Fruit fly (Drosophila melanogaster): ENCODE results near the gene CG31183.

CG31183 gene

DNA sequence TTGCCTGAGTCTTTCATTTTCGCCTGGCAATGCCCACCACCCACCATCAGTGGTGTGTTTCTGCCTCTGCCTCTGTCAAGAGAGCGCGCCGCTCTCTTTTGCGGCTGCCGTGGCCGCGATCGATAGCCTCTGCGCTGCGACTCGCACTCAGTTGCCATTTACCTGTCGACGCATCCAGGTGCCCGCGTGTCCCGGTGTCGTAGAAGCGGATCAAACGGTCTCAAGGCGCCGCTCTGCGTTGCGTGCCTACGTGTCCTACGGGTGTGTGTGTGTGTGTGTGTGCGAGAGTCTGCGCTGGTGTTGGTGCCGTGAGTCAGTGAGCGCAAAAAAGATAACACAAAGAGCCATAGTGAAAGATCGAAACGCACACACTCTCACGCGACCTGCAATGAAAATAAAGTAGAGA, 45.0 kb upstream of the CG31183 start, which contains the start of gene Fbxl7 (continued):
- no peak for TF ChIP-seq dac (GFP tag; optimal IDR thresholded peaks at IDR 0.05)
- peak; percentile 71 for TF ChIP-seq eg (GFP tag; IDR thresholded peaks at IDR 0.05)
- no peak for TF ChIP-seq CG11902 (GFP tag; optimal IDR thresholded peaks at IDR 0.05)
- TF ChIP-seq CG6163 (GFP tag; IDR thresholded peaks at IDR 0.05) = peak; percentile 71
- no peak for TF ChIP-seq Met (GFP tag; optimal IDR thresholded peaks at IDR 0.05)
- TF ChIP-seq pdm3 (GFP tag; optimal IDR thresholded peaks at IDR 0.05) = no peak
- no peak for TF ChIP-seq esn (GFP tag; optimal IDR thresholded peaks at IDR 0.05)
- TF ChIP-seq Hr4 (GFP tag; optimal IDR thresholded peaks at IDR 0.05) = no peak
- TF ChIP-seq CG3032 (tag; optimal IDR thresholded peaks at IDR 0.05) = no peak
- TF ChIP-seq acj6 (GFP tag; optimal IDR thresholded peaks at IDR 0.05) = no peak

DNA sequence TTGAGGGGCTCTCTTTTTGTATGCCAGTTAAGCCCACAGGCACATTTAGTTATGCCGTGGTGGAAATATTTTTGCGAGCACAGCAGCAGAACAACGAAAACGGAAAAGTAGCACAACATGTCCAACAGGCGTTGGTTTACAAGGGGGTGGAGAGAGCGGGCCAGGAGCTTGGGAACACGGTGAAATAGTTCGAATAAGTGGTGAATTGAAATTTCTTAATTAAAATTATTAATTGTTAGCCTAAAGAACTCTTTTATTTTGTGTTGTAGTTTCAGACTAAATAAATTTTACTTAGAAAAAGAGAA, 44.4 kb upstream of the CG31183 start:
- TF ChIP-seq Hr4 (GFP tag; optimal IDR thresholded peaks at IDR 0.05) (peak; percentile 15), Sox15 (GFP tag; optimal IDR thresholded peaks at IDR 0.05) (no peak), fd85E (GFP tag; optimal IDR thresholded peaks at IDR 0.05) (no peak), CG8632 (GFP tag; optimal IDR thresholded peaks at IDR 0.05) (no peak), Sox14 (GFP tag; optimal IDR thresholded peaks at IDR 0.05) (no peak), CG32006 (GFP tag; optimal IDR thresholded peaks at IDR 0.05) (peak; percentile 28), CG9139 (GFP tag; optimal IDR thresholded peaks at IDR 0.05) (no peak), CG31627 (GFP tag; optimal IDR thresholded peaks at IDR 0.05) (no peak), CG15336 (GFP tag; IDR thresholded peaks at IDR 0.05) (no peak), svp (GFP tag) (peak; percentile 31), Lpt (GFP tag; optimal IDR thresholded peaks at IDR 0.05) (no peak), achi (GFP tag; optimal IDR thresholded peaks at IDR 0.05) (peak; percentile 4), ss (GFP tag; optimal IDR thresholded peaks at IDR 0.05) (no peak), CG34406 (GFP tag; optimal IDR thresholded peaks at IDR 0.05) (no peak), lz (GFP tag; optimal IDR thresholded peaks at IDR 0.05) (no peak), CG6792 (GFP tag; optimal IDR thresholded peaks at IDR 0.05) (no peak), CG6854 (GFP tag; optimal IDR thresholded peaks at IDR 0.05) (no peak), CG1621 (tag; optimal IDR thresholded peaks at IDR 0.05) (no peak), Eip75B (GFP tag; optimal IDR thresholded peaks at IDR 0.05) (no peak), CG10631 (GFP tag; optimal IDR thresholded peaks at IDR 0.05) (peak; percentile 29)

DNA sequence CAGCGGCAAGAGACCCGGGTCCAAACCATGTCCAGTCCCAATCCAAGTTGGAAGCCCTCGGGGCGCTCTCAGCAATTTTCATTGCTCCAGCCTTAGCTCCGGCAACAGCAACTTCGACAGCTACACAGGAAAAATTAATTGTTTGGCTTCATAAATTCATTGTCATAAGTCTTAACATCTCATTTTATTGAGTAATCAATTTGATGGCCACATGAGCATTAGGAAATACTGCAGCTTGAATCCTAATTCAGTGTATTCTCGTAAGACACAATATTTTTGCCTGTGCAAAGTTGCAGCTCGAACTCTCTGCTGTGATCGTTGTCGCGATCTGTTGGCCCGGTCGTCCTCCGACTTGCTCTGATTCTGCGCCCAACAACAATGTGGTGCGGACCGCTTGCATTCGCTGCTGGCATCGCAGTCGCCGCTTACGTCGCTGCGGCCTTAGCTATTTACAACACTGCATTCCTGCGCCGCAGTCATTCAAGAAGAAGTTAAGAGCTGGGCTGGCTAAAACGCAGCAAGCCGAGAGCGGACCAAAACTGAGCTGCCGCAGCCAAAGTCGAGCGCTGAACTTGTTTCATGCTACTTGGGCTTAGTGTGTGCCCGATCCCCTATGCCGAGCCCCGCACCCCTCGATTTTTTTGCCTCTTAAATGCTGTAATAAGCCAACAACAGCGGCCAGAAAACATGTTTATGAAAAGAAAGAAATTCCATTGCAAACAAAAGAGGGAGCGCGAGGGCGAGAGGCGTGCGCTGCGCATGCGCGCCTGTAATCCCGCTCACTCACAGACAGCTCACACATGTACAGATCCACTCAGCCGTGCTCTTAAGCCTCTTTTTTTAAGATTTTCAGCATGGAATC, 43.9 kb upstream of the CG31183 start:
- TF ChIP-seq Ets21C (GFP tag; optimal IDR thresholded peaks at IDR 0.05) = peak; percentile 93
- TF ChIP-seq Smox (GFP tag; optimal IDR thresholded peaks at IDR 0.05) = peak; percentile 96
- peak; percentile 72 to 88 for TF ChIP-seq ss (GFP tag; optimal IDR thresholded peaks at IDR 0.05)
- peak; percentile 90 for TF ChIP-seq Gug (GFP tag; IDR thresholded peaks at IDR 0.05)
- peak; percentile 97 for TF ChIP-seq Sox14 (GFP tag; optimal IDR thresholded peaks at IDR 0.05)
- TF ChIP-seq vri (GFP tag; optimal IDR thresholded peaks at IDR 0.05) = peak; percentile 87
- peak; percentile 95 for TF ChIP-seq eg (GFP tag; IDR thresholded peaks at IDR 0.05)
- peak; percentile 89 for TF ChIP-seq CG6276 (GFP tag; optimal IDR thresholded peaks at IDR 0.05)
- peak; percentile 92 for TF ChIP-seq fd59A (GFP tag; optimal IDR thresholded peaks at IDR 0.05)
- TF ChIP-seq net (GFP tag; optimal IDR thresholded peaks at IDR 0.05) = peak; percentile 96
- peak; percentile 95 for TF ChIP-seq CG1621 (tag; optimal IDR thresholded peaks at IDR 0.05)
- TF ChIP-seq cyc (GFP tag; optimal IDR thresholded peaks at IDR 0.05) = peak; percentile 97
- peak; percentile 98 for TF ChIP-seq Eip75B (GFP tag; optimal IDR thresholded peaks at IDR 0.05)
- TF ChIP-seq CG6854 (GFP tag; optimal IDR thresholded peaks at IDR 0.05) = peak; percentile 90
- TF ChIP-seq svp (GFP tag) = peak; percentile 99
- TF ChIP-seq pdm3 (GFP tag; optimal IDR thresholded peaks at IDR 0.05) = peak; percentile 98
- TF ChIP-seq achi (GFP tag; optimal IDR thresholded peaks at IDR 0.05) = peak; percentile 96
- peak; percentile 93 for TF ChIP-seq Hr4 (GFP tag; optimal IDR thresholded peaks at IDR 0.05)
- peak; percentile 95 for TF ChIP-seq Sox102F (GFP tag; optimal IDR thresholded peaks at IDR 0.05)
- no peak for TF ChIP-seq Hr38 (GFP tag; optimal IDR thresholded peaks at IDR 0.05)
- peak; percentile 95 for TF ChIP-seq CG8632 (GFP tag; optimal IDR thresholded peaks at IDR 0.05)
- peak; percentile 96 for TF ChIP-seq CG11902 (GFP tag; optimal IDR thresholded peaks at IDR 0.05)
- peak; percentile 90 for TF ChIP-seq fd85E (GFP tag; optimal IDR thresholded peaks at IDR 0.05)
- peak; percentile 93 for TF ChIP-seq spab (GFP tag; optimal IDR thresholded peaks at IDR 0.05)
- peak; percentile 95 for TF ChIP-seq CG11762 (GFP tag; optimal IDR thresholded peaks at IDR 0.05; ENCODE audit: insufficient read depth)
- peak; percentile 97 for TF ChIP-seq CG6792 (GFP tag; optimal IDR thresholded peaks at IDR 0.05)
- TF ChIP-seq CG9139 (GFP tag; optimal IDR thresholded peaks at IDR 0.05) = peak; percentile 76
- TF ChIP-seq salr (GFP tag; optimal IDR thresholded peaks at IDR 0.05) = peak; percentile 94 to 95
- TF ChIP-seq Ets96B (tag; optimal IDR thresholded peaks at IDR 0.05) = peak; percentile 96
- TF ChIP-seq CG3032 (tag; optimal IDR thresholded peaks at IDR 0.05) = peak; percentile 93
- peak; percentile 92 for TF ChIP-seq Eip93F (GFP tag; optimal IDR thresholded peaks at IDR 0.05)
- TF ChIP-seq CG7368 (GFP tag; optimal IDR thresholded peaks at IDR 0.05) = peak; percentile 97

Measured in whole organism, prepupa.